Worm (Caenorhabditis elegans) whole organism, young adult: Measurements from ENCODE around the gene esyt-2.

Source experiments
- F10E7.11 ChIP-seq: sonication (generic microtip); optimal IDR thresholded peaks from 2 replicates; lab custom pipeline; 2017; ENCODE audit warnings: mild to moderate bottlenecking, missing genetic modification characterization, moderate library complexity, missing compliant biosample characterization
- ceh-100 ChIP-seq: fragments of 200-800 bp; sonication (Bioruptor generic); IDR thresholded peaks from 2 replicates; pipeline ENCODE4 v1.3.6; 2022; ENCODE audit warnings: missing genetic modification reagents, missing genetic modification characterization, missing compliant biosample characterization
- lin-54 ChIP-seq: fragments of 200-800 bp; sonication (Bioruptor generic); optimal IDR thresholded peaks from 2 replicates; lab custom pipeline; 2018; ENCODE audit warnings: mild to moderate bottlenecking, missing genetic modification characterization, missing compliant biosample characterization
- snpc-4 ChIP-seq, 5 experiments: fragments of 150-350 bp in 1 of 5; sonication (generic microtip) in 4 of 5; optimal IDR thresholded peaks; 2 replicates each; lab custom pipeline; 2014 to 2018; ENCODE audit warnings: missing genetic modification characterization in 5 of 5, missing biosample characterization in 3 of 5, antibody characterized with exemption in 2 of 5, mild to moderate bottlenecking in 2 of 5, missing compliant biosample characterization in 2 of 5, missing genotype in 2 of 5, moderate library complexity in 2 of 5, missing genetic modification reagents in 1 of 5

- TF ChIP-seq F10E7.11 = no peak
- no peak for TF ChIP-seq snpc-4 (GFP tag; optimal IDR thresholded peaks at IDR 0.05; lab: Kevin White, UChicago)
- no peak for TF ChIP-seq snpc-4 (tag; optimal IDR thresholded peaks at IDR 0.05; lab: Kevin White, UChicago)
- TF ChIP-seq ceh-100 (GFP tag; lab: Robert Waterston, UW) = no peak
- TF ChIP-seq lin-54 (GFP tag; lab: Kevin White, UChicago) = no peak
Observed at ce11 chrIII:6272868-6273267, 42.1 kb upstream of the esyt-2 start, which contains the start of gene C18F10.2.
